Fruit fly (Drosophila melanogaster) Kc167 (cell line): Measurements from ENCODE around the gene CG31115.

Experiments
- Myc ChIP-seq: fragments of >200 bp; optimal IDR thresholded peaks from 2 replicates; lab custom pipeline; 2017; ENCODE audit warnings: missing external identifiers
- Sin3A ChIP-seq: fragments of >200 bp; optimal IDR thresholded peaks from 2 replicates; lab custom pipeline; 2018; ENCODE audit warnings: missing external identifiers
- h ChIP-seq: fragments of >200 bp; optimal IDR thresholded peaks from 3 replicates; lab custom pipeline; 2018; ENCODE audit warnings: missing external identifiers
- insv ChIP-seq: fragments of >200 bp; optimal IDR thresholded peaks from 3 replicates; lab custom pipeline; 2018; ENCODE audit warnings: missing external identifiers
- psq ChIP-seq: fragments of >200 bp; optimal IDR thresholded peaks from 2 replicates; lab custom pipeline; 2017; ENCODE audit warnings: missing external identifiers

dm6 chr3R:25060462-25060861, 23.7 kb downstream of the CG31115 start:
- TF ChIP-seq Sin3A (lab: Kevin White, UChicago), result no peak
- TF ChIP-seq h (lab: Kevin White, UChicago), result no peak
- TF ChIP-seq Myc (lab: Kevin White, UChicago), result no peak
- TF ChIP-seq psq (lab: Kevin White, UChicago), result no peak
- TF ChIP-seq insv (lab: Kevin White, UChicago), result no peak
